Worm (Caenorhabditis elegans): ENCODE measurements around the gene Y81B9A.4.

The Y81B9A.4 gene

ce11 chrX:9161253-9161904, 19.3 kb downstream of the Y81B9A.4 start (continued):
- no peak for TF ChIP-seq fkh-10 (GFP tag; optimal IDR thresholded peaks at IDR 0.05)
- no peak for TF ChIP-seq hlh-17 (GFP tag; optimal IDR thresholded peaks at IDR 0.05; ENCODE audit: borderline replicate concordance)
- no peak for TF ChIP-seq lin-15B (tag; optimal IDR thresholded peaks at IDR 0.05)
- TF ChIP-seq nhr-11 (tag; optimal IDR thresholded peaks at IDR 0.05) = no peak
- no peak for TF ChIP-seq lir-3 (tag; optimal IDR thresholded peaks at IDR 0.05; ENCODE audit: poor library complexity)
- TF ChIP-seq unc-98 (GFP tag; IDR thresholded peaks at IDR 0.05) = no peak
- no peak for TF ChIP-seq nhr-76 (tag; optimal IDR thresholded peaks at IDR 0.05)
- no peak for TF ChIP-seq efl-3 (GFP tag; optimal IDR thresholded peaks at IDR 0.05)
- no peak for TF ChIP-seq C04F5.9 (tag; optimal IDR thresholded peaks at IDR 0.05)
- no peak for TF ChIP-seq mep-1 (tag; optimal IDR thresholded peaks at IDR 0.05)
- TF ChIP-seq mef-2 (tag; optimal IDR thresholded peaks at IDR 0.05) = no peak
- no peak for TF ChIP-seq sox-4 (tag; optimal IDR thresholded peaks at IDR 0.05)
- TF ChIP-seq snpc-4 (tag; optimal IDR thresholded peaks at IDR 0.05) = no peak
- TF ChIP-seq dsc-1 (tag; optimal IDR thresholded peaks at IDR 0.05) = peak; percentile 31
- TF ChIP-seq jun-1 (tag; optimal IDR thresholded peaks at IDR 0.05) = no peak
- TF ChIP-seq xbp-1 (tag; optimal IDR thresholded peaks at IDR 0.05) = no peak
- TF ChIP-seq egl-27 (tag; optimal IDR thresholded peaks at IDR 0.05) = no peak
- no peak for TF ChIP-seq ztf-11 (tag; optimal IDR thresholded peaks at IDR 0.05)
- no peak for TF ChIP-seq fos-1 (tag; optimal IDR thresholded peaks at IDR 0.05)
- no peak for TF ChIP-seq ztf-4 (tag; optimal IDR thresholded peaks at IDR 0.05)
- TF ChIP-seq dpl-1 (GFP tag; optimal IDR thresholded peaks at IDR 0.05) = no peak
- no peak for TF ChIP-seq skn-1 (tag; optimal IDR thresholded peaks at IDR 0.05)
- TF ChIP-seq mab-9 (GFP tag; IDR thresholded peaks at IDR 0.05) = no peak
- no peak for TF ChIP-seq ama-1 (optimal IDR thresholded peaks at IDR 0.05)

DNA sequence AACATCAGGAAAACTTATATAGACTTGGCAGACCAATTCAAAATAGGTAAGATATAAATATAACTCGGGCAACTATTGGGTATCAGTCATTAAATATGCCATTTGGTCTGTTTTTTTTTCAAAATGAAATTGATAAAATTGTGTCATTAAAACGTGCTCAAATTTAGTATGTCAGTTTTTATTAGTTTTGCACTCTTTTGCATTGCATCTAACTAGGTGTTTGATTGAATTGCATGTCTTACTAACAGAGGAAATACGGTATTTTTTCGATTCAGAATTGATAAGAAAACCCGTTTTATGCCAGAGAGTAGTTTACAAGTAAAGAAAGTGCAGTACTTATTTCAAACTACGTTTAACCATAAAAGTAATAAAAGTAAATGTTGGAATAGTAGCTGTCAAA, 25.0 kb downstream of the Y81B9A.4 start:
- no peak for TF ChIP-seq vab-15 (tag; optimal IDR thresholded peaks at IDR 0.05)
- TF ChIP-seq nhr-47 (tag; optimal IDR thresholded peaks at IDR 0.05) = no peak
- TF ChIP-seq sptf-1 (tag; optimal IDR thresholded peaks at IDR 0.05) = no peak
- no peak for TF ChIP-seq nhr-19 (GFP tag; conservative IDR thresholded peaks at IDR 0.05)
- peak; percentile 9 for TF ChIP-seq elt-2 (tag; optimal IDR thresholded peaks at IDR 0.05)
- TF ChIP-seq egl-13 (tag; optimal IDR thresholded peaks at IDR 0.05) = no peak

ce11 chrX:9154216-9154615, 26.5 kb downstream of the Y81B9A.4 start, which contains the start of gene B0563.7:
TSS of gene B0563.7 (minus strand) at chrX:9154316.
- TF ChIP-seq ztf-11 (tag; optimal IDR thresholded peaks at IDR 0.05) (no peak), fkh-4 (tag; optimal IDR thresholded peaks at IDR 0.05; ENCODE audit: borderline replicate concordance) (no peak), ceh-90 (tag; optimal IDR thresholded peaks at IDR 0.05) (no peak), zag-1 (tag; optimal IDR thresholded peaks at IDR 0.05) (no peak), ceh-82 (tag; optimal IDR thresholded peaks at IDR 0.05) (no peak), mdl-1 (tag; optimal IDR thresholded peaks at IDR 0.05) (no peak), unc-30 (tag; optimal IDR thresholded peaks at IDR 0.05) (no peak), nhr-237 (tag; optimal IDR thresholded peaks at IDR 0.05) (no peak), snpc-4 (tag; optimal IDR thresholded peaks at IDR 0.05) (no peak), isw-1 (GFP tag; IDR thresholded peaks at IDR 0.05) (no peak), elt-2 (tag; optimal IDR thresholded peaks at IDR 0.05) (no peak)

- no peak for TF ChIP-seq nhr-11 (tag; optimal IDR thresholded peaks at IDR 0.05)
- peak; percentile 44 to 74 for TF ChIP-seq lin-35 (GFP tag; optimal IDR thresholded peaks at IDR 0.05)
- TF ChIP-seq nhr-71 (tag; optimal IDR thresholded peaks at IDR 0.05) = peak; percentile 58
- no peak for TF ChIP-seq ces-1 (GFP tag; optimal IDR thresholded peaks at IDR 0.05)
- TF ChIP-seq hpl-2 (GFP tag; optimal IDR thresholded peaks at IDR 0.05) = no peak
- TF ChIP-seq alr-1 (tag; optimal IDR thresholded peaks at IDR 0.05; ENCODE audit: borderline replicate concordance) = no peak
- no peak; the same call in 1 of the 2 replicates for TF ChIP-seq nhr-19 (GFP tag; conservative IDR thresholded peaks at IDR 0.05)
- no peak for TF ChIP-seq pax-3 (tag; optimal IDR thresholded peaks at IDR 0.05)
- TF ChIP-seq efl-1 (optimal IDR thresholded peaks at IDR 0.05) = peak; percentile 30 to 61
- peak in 1 of 2 experiments; percentile 14 for TF ChIP-seq efl-1 (GFP tag; optimal IDR thresholded peaks at IDR 0.05 in 1 of 2)
- TF ChIP-seq nhr-90 (tag; optimal IDR thresholded peaks at IDR 0.05; ENCODE audit: poor library complexity) = peak; percentile 2
- peak in 1 of 3 experiments; percentile 57 for TF ChIP-seq ceh-82 (tag; optimal IDR thresholded peaks at IDR 0.05)
- TF ChIP-seq nhr-28 (tag; optimal IDR thresholded peaks at IDR 0.05) = no peak
- no peak for TF ChIP-seq unc-30 (tag; optimal IDR thresholded peaks at IDR 0.05)
- no peak for TF ChIP-seq egl-27 (tag; optimal IDR thresholded peaks at IDR 0.05)
- no peak for TF ChIP-seq vab-15 (tag; optimal IDR thresholded peaks at IDR 0.05)
Measured at ce11 chrX:9150269-9150744, 30.4 kb downstream of the Y81B9A.4 start, which contains the start of gene tmbi-4. TSS of gene tmbi-4 (plus strand) at chrX:9150694.
